Fruit fly (Drosophila melanogaster) whole organism, embryonic: Measurements from ENCODE around the gene CG32845.

Experiments
- CG12071 ChIP-seq: fragments of 200-800 bp; sonication (Bioruptor generic); optimal IDR thresholded peaks from 3 replicates; lab custom pipeline; 2018; ENCODE audit warnings: missing biosample characterization, mild to moderate bottlenecking, missing genetic modification characterization
- CG14441 ChIP-seq: fragments of 200-800 bp; sonication (Bioruptor generic); IDR thresholded peaks from 2 replicates; pipeline ENCODE4 v1.3.6; 2022; ENCODE audit warnings: missing biosample characterization, missing genetic modification characterization
- CG15514 ChIP-seq: fragments of 200-800 bp; sonication (Bioruptor generic); optimal IDR thresholded peaks from 3 replicates; lab custom pipeline; 2017; ENCODE audit warnings: missing biosample characterization, missing genetic modification characterization, mild to moderate bottlenecking, moderate library complexity, missing genetic modification reagents
- CG15601 ChIP-seq: fragments of 200-800 bp; sonication (Bioruptor generic); optimal IDR thresholded peaks from 3 replicates; lab custom pipeline; 2019; ENCODE audit warnings: missing biosample characterization, mild to moderate bottlenecking, missing genetic modification characterization, moderate library complexity
- CG17802 ChIP-seq: fragments of 200-800 bp; sonication (Bioruptor generic); optimal IDR thresholded peaks from 2 replicates; lab custom pipeline; 2018; ENCODE audit warnings: missing biosample characterization, mild to moderate bottlenecking, missing genetic modification characterization, moderate library complexity
- CG17912 ChIP-seq: fragments of 200-800 bp; sonication (Bioruptor generic); optimal IDR thresholded peaks from 2 replicates; lab custom pipeline; 2018; ENCODE audit warnings: missing biosample characterization, mild to moderate bottlenecking, missing genetic modification characterization
- CG3281 ChIP-seq: fragments of 200-800 bp; sonication (Bioruptor generic); optimal IDR thresholded peaks from 3 replicates; lab custom pipeline; 2017; ENCODE audit warnings: missing biosample characterization, mild to moderate bottlenecking, missing genetic modification characterization
- CG3995 ChIP-seq: fragments of 200-800 bp; sonication (Bioruptor generic); optimal IDR thresholded peaks from 3 replicates; lab custom pipeline; 2016; ENCODE audit warnings: missing biosample characterization, missing genetic modification characterization
- CG4328 ChIP-seq: fragments of 200-800 bp; sonication (Bioruptor generic); optimal IDR thresholded peaks from 3 replicates; lab custom pipeline; 2017; ENCODE audit warnings: missing biosample characterization, missing genetic modification reagents, missing genetic modification characterization
- CG4854 ChIP-seq: fragments of 200-800 bp; sonication (Bioruptor generic); optimal IDR thresholded peaks from 2 replicates; lab custom pipeline; 2016; ENCODE audit warnings: missing biosample characterization, missing genetic modification characterization, inconsistent platforms
- CG6254 ChIP-seq: fragments of 200-800 bp; sonication (Bioruptor generic); optimal IDR thresholded peaks from 3 replicates; lab custom pipeline; 2017; ENCODE audit warnings: mild to moderate bottlenecking, missing biosample characterization, missing genetic modification reagents, missing genetic modification characterization
- CG7786 ChIP-seq: fragments of 200-800 bp; sonication (Bioruptor generic); optimal IDR thresholded peaks from 2 replicates; lab custom pipeline; 2016; ENCODE audit warnings: missing biosample characterization, missing genetic modification characterization
- CG7839 ChIP-seq: fragments of 200-800 bp; sonication (Bioruptor generic); optimal IDR thresholded peaks from 3 replicates; lab custom pipeline; 2018; ENCODE audit warnings: missing biosample characterization, mild to moderate bottlenecking, missing genetic modification characterization, moderate library complexity
- CG7987 ChIP-seq: fragments of 200-800 bp; sonication (Bioruptor generic); optimal IDR thresholded peaks from 2 replicates; lab custom pipeline; 2018; ENCODE audit warnings: missing biosample characterization, mild to moderate bottlenecking, missing genetic modification characterization, moderate library complexity
- CG9817 ChIP-seq: fragments of 200-800 bp; sonication (Bioruptor generic); optimal IDR thresholded peaks from 2 replicates; lab custom pipeline; 2018; ENCODE audit warnings: missing biosample characterization, mild to moderate bottlenecking, missing genetic modification characterization, moderate library complexity
- CHES-1-like ChIP-seq: fragments of 200-800 bp; sonication (Bioruptor generic); optimal IDR thresholded peaks from 2 replicates; lab custom pipeline; 2016; ENCODE audit warnings: missing biosample characterization, missing genetic modification characterization
- Deaf1 ChIP-seq: fragments of 200-800 bp; optimal IDR thresholded peaks from 3 replicates; lab custom pipeline; 2019; ENCODE audit warnings: missing biosample characterization, mild to moderate bottlenecking, missing genetic modification characterization, moderate library complexity
- Dll ChIP-seq: fragments of 200-800 bp; sonication (Bioruptor generic); IDR thresholded peaks from 4 replicates; pipeline ENCODE4 v1.3.6; 2022; ENCODE audit warnings: missing biosample characterization, missing genetic modification characterization; ENCODE audit not compliant: partially characterized antibody
- Drgx ChIP-seq: fragments of 200-800 bp; sonication (Bioruptor generic); IDR thresholded peaks from 2 replicates; pipeline ENCODE4 v1.3.6; 2022; ENCODE audit warnings: missing biosample characterization, missing genetic modification characterization
- Elba2 ChIP-seq: fragments of 200-800 bp; sonication (Bioruptor generic); optimal IDR thresholded peaks from 3 replicates; lab custom pipeline; 2016; ENCODE audit warnings: missing biosample characterization, missing genetic modification characterization
- HLH4C ChIP-seq: fragments of 200-800 bp; sonication (Bioruptor generic); IDR thresholded peaks from 3 replicates; pipeline ENCODE4 v1.3.6; 2022; ENCODE audit warnings: missing biosample characterization, missing genetic modification characterization; ENCODE audit not compliant: partially characterized antibody
- Hr78 ChIP-seq, 2 experiments: fragments of 200-800 bp in 1 of 2; fragments of >200 bp in 1 of 2; sonication (Bioruptor generic) in 1 of 2; optimal IDR thresholded peaks; 2 replicates each; lab custom pipeline; 2017 to 2019; ENCODE audit warnings: missing biosample characterization in 2 of 2, missing genetic modification characterization in 2 of 2, mild to moderate bottlenecking in 1 of 2, moderate library complexity in 1 of 2
- Kr ChIP-seq: fragments of 200-800 bp; sonication (Bioruptor generic); optimal IDR thresholded peaks from 2 replicates; lab custom pipeline; 2017; ENCODE audit warnings: missing biosample characterization, mild to moderate bottlenecking, missing genetic modification characterization
- Med ChIP-seq: fragments of 200-800 bp; sonication (Bioruptor generic); peaks from one replicate; lab custom pipeline; 2016; ENCODE audit warnings: missing biosample characterization, missing genetic modification characterization, mild to moderate bottlenecking, inconsistent platforms, moderate library complexity
- Myb ChIP-seq: fragments of 200-800 bp; sonication (Bioruptor generic); optimal IDR thresholded peaks from 2 replicates; lab custom pipeline; 2016; ENCODE audit warnings: missing biosample characterization, missing genetic modification characterization
- NC2β ChIP-seq: fragments of 200-800 bp; sonication (Bioruptor generic); optimal IDR thresholded peaks from 2 replicates; lab custom pipeline; 2016; ENCODE audit warnings: missing biosample characterization, missing genetic modification characterization
- Nf-YC ChIP-seq: fragments of 200-800 bp; optimal IDR thresholded peaks from 3 replicates; lab custom pipeline; 2019; ENCODE audit warnings: missing biosample characterization, mild to moderate bottlenecking, missing genetic modification characterization, moderate library complexity
- Pdp1 ChIP-seq, 2 experiments: fragments of 200-800 bp; sonication (Bioruptor generic); optimal IDR thresholded peaks; 3 replicates each; lab custom pipeline; 2016; ENCODE audit warnings: missing biosample characterization in 2 of 2, missing genetic modification characterization in 2 of 2, mild to moderate bottlenecking in 1 of 2, moderate library complexity in 1 of 2
- Rx ChIP-seq: fragments of 200-800 bp; sonication (Bioruptor generic); IDR thresholded peaks from 2 replicates; pipeline ENCODE4 v1.3.6; 2022; ENCODE audit warnings: missing biosample characterization, missing genetic modification characterization
- Sry-β ChIP-seq: fragments of 200-800 bp; sonication (Bioruptor generic); optimal IDR thresholded peaks from 2 replicates; lab custom pipeline; 2018; ENCODE audit warnings: missing biosample characterization, mild to moderate bottlenecking, missing genetic modification characterization, moderate library complexity
- Trl ChIP-seq, 3 experiments: fragments of >200 bp in 2 of 3; fragments of 200-800 bp in 1 of 3; sonication (Bioruptor generic) in 1 of 3; optimal IDR thresholded peaks; 2 replicates in 1 of 3; 3 replicates in 2 of 3; lab custom pipeline; 2016 to 2017; ENCODE audit warnings: missing biosample characterization in 1 of 3, missing genetic modification characterization in 1 of 3
- Vsx1 ChIP-seq: fragments of 200-800 bp; sonication (Bioruptor generic); optimal IDR thresholded peaks from 2 replicates; lab custom pipeline; 2017; ENCODE audit warnings: missing biosample characterization, mild to moderate bottlenecking, missing genetic modification characterization, missing genetic modification reagents
- Xrp1 ChIP-seq: fragments of 200-800 bp; sonication (Bioruptor generic); IDR thresholded peaks from 2 replicates; pipeline ENCODE4 v1.3.6; 2022; ENCODE audit warnings: missing biosample characterization, missing genetic modification characterization
- bbx ChIP-seq: fragments of 200-800 bp; sonication (Bioruptor generic); IDR thresholded peaks from 2 replicates; pipeline ENCODE4 v1.3.6; 2022; ENCODE audit warnings: missing biosample characterization, missing genetic modification characterization; ENCODE audit not compliant: partially characterized antibody
- chif ChIP-seq, 2 experiments: fragments of 200-800 bp; sonication (Bioruptor generic); optimal IDR thresholded peaks; 3 replicates each; lab custom pipeline; 2016; ENCODE audit warnings: missing biosample characterization in 2 of 2, missing genetic modification characterization in 2 of 2
- chm ChIP-seq: fragments of 200-800 bp; sonication (Bioruptor generic); IDR thresholded peaks from 2 replicates; pipeline ENCODE4 v1.3.6; 2022; ENCODE audit warnings: missing biosample characterization, missing genetic modification characterization
- corto ChIP-seq: fragments of 200-800 bp; sonication (Bioruptor generic); optimal IDR thresholded peaks from 2 replicates; lab custom pipeline; 2016; ENCODE audit warnings: missing biosample characterization, mild to moderate bottlenecking, missing genetic modification characterization, moderate library complexity
- disco-r ChIP-seq: fragments of 200-800 bp; sonication (Bioruptor generic); optimal IDR thresholded peaks from 2 replicates; lab custom pipeline; 2016; ENCODE audit warnings: missing biosample characterization, missing genetic modification characterization
- ham ChIP-seq: fragments of 200-800 bp; sonication (Bioruptor generic); IDR thresholded peaks from 2 replicates; pipeline ENCODE4 v1.3.6; 2022; ENCODE audit warnings: missing biosample characterization, missing genetic modification characterization
- insv ChIP-seq, 2 experiments: fragments of 200-800 bp; sonication (Bioruptor generic); optimal IDR thresholded peaks; 3 replicates each; lab custom pipeline; 2016 to 2018; ENCODE audit warnings: missing biosample characterization in 2 of 2, missing genetic modification characterization in 2 of 2
- ken ChIP-seq: fragments of 200-800 bp; sonication (Bioruptor generic); IDR thresholded peaks from 3 replicates; pipeline ENCODE4 v1.3.6; 2022; ENCODE audit warnings: missing biosample characterization, missing genetic modification characterization
- phol ChIP-seq: fragments of 200-800 bp; sonication (Bioruptor generic); optimal IDR thresholded peaks from 3 replicates; lab custom pipeline; 2018; ENCODE audit warnings: missing biosample characterization, mild to moderate bottlenecking, missing genetic modification characterization, moderate library complexity
- pros ChIP-seq: fragments of 200-800 bp; sonication (Bioruptor generic); optimal IDR thresholded peaks from 3 replicates; lab custom pipeline; 2019; ENCODE audit warnings: missing biosample characterization, mild to moderate bottlenecking, missing genetic modification characterization, moderate library complexity
- sd ChIP-seq: fragments of 200-800 bp; sonication (Bioruptor generic); optimal IDR thresholded peaks from 3 replicates; lab custom pipeline; 2018; ENCODE audit warnings: missing biosample characterization, mild to moderate bottlenecking, missing genetic modification characterization, moderate library complexity
- shn ChIP-seq: fragments of 200-800 bp; sonication (Bioruptor generic); optimal IDR thresholded peaks from 3 replicates; lab custom pipeline; 2016; ENCODE audit warnings: missing biosample characterization, missing genetic modification characterization
- tio ChIP-seq: fragments of 200-800 bp; sonication (Bioruptor generic); optimal IDR thresholded peaks from 2 replicates; lab custom pipeline; 2017; ENCODE audit warnings: missing biosample characterization, missing genetic modification characterization, inconsistent platforms
- ttk ChIP-seq: fragments of 200-800 bp; sonication (Bioruptor generic); IDR thresholded peaks from 2 replicates; pipeline ENCODE4 v2.1.2; 2022; ENCODE audit warnings: missing biosample characterization, missing genetic modification characterization
- tup ChIP-seq: fragments of 200-800 bp; sonication (Bioruptor generic); optimal IDR thresholded peaks from 2 replicates; lab custom pipeline; 2016; ENCODE audit warnings: missing biosample characterization, mild to moderate bottlenecking, missing genetic modification characterization, moderate library complexity

The CG32845 gene

DNA sequence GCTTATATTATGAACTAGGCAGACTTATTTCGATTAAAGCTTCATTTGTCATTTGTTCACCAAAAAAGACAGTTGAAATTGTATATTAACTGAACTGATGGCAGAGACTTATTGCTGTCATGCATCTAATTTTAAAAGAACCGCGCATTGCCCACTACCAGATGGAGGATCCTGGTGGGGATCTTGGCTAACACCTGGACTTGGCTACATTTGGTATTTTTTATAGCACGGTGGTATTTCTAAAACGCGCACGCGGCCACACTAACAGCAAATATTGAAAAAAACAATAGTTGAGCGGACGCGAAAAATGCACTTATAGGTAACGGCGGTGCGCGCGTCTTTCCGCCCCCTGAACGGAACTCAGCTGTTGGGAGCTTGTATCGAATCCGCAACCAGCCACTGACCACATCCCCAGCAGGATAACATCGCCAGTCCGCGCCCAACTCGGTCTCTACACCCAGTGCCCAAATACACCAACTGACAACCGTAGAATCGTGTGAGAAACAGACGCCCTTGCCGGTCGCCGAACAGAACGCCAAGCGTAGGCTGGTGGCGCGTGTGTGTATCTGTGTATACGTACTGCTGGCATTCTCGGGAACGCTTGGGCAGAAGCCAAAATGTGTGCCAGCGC is 19.1 kb upstream of the CG32845 start (continued):
- no peak for TF ChIP-seq CG17912
- TF ChIP-seq Nf-YC (tag; lab: Kevin White, UChicago), result peak; percentile 11
- TF ChIP-seq CHES-1-like (GFP tag; lab: Kevin White, UChicago), result peak; percentile 77
- no peak for TF ChIP-seq tio (GFP tag; lab: Kevin White, UChicago)
- peak; percentile 6 for TF ChIP-seq shn
- peak; percentile 80 for TF ChIP-seq CG4854 (GFP tag; lab: Kevin White, UChicago)
- no peak for TF ChIP-seq Trl (optimal IDR thresholded peaks at IDR 0.05; lab: Kevin White, UChicago)
- TF ChIP-seq Trl (GFP tag; optimal IDR thresholded peaks at IDR 0.05; lab: Kevin White, UChicago), result no peak
- TF ChIP-seq CG17802 (tag; lab: Kevin White, UChicago), result peak; percentile 2
- TF ChIP-seq CG3995 (GFP tag; lab: Kevin White, UChicago), result no peak
- TF ChIP-seq insv (GFP tag; optimal IDR thresholded peaks at IDR 0.05; lab: Kevin White, UChicago), result peak in 1 of 2 experiments; percentile 49
- no peak for TF ChIP-seq CG12071
- TF ChIP-seq NC2β, result peak; percentile 4
- no peak for TF ChIP-seq Sry-β (GFP tag; lab: Kevin White, UChicago)
- TF ChIP-seq chm, result peak; percentile 64; the same call in 1 of the 2 replicates
- peak; percentile 11 for TF ChIP-seq CG7839 (tag; lab: Kevin White, UChicago)
- peak; percentile 38 for TF ChIP-seq CG7987 (GFP tag; lab: Kevin White, UChicago)
- TF ChIP-seq Elba2 (GFP tag; lab: Kevin White, UChicago), result peak; percentile 59
- 0 out of 3 replicates have a peak, but pooled peaks have one; percentile 7 for TF ChIP-seq HLH4C (GFP tag; lab: Robert Waterston, UW)
- peak; percentile 28 for TF ChIP-seq CG6254
- TF ChIP-seq phol (tag; lab: Kevin White, UChicago), result peak; percentile 51
- peak; percentile 74 for TF ChIP-seq CG15514 (GFP tag; lab: Kevin White, UChicago)
- TF ChIP-seq CG15601 (tag; lab: Kevin White, UChicago), result peak; percentile 29
- peak; percentile 18 for TF ChIP-seq CG7786 (GFP tag; lab: Kevin White, UChicago)
- no peak for TF ChIP-seq Drgx (GFP tag; lab: Robert Waterston, UW)
- TF ChIP-seq CG3281 (GFP tag; lab: Kevin White, UChicago), result peak; percentile 39

DNA sequence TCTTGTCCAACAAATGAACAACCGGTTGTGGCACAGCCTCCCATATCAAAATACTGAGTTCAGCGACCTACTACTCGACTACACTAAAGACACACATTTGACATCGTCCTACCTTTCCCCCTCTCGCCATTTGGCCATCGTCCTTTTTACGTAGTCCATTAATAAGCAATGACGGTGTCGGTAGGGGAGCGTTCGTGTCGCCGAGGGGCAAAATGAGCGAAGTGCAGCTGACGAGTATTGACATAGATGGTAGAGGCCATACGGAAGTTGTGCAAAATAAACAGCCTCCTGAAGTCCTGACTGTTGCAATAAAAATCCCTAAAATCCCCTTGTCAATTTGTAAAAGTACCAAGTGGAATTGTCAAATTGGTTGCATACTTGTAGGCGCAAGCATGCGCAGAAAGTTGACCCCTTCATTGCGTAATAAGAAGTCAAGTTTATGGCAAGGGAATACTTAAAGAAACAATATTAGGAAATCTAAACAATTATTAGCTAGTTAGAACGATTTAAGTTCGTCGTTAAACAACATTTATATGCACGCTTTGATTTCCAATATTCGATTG is 18.5 kb upstream of the CG32845 start:
- TF ChIP-seq pros (GFP tag; lab: Kevin White, UChicago), result peak; percentile 0
- TF ChIP-seq bbx (GFP tag; lab: Robert Waterston, UW), result 0 out of 2 replicates have a peak, but pooled peaks have one; percentile 16
- peak; percentile 49 for TF ChIP-seq Med (GFP tag; lab: Kevin White, UChicago)
- no peak for TF ChIP-seq chif (GFP tag; optimal IDR thresholded peaks at IDR 0.05; lab: Kevin White, UChicago)
- no peak for TF ChIP-seq sd (tag; lab: Kevin White, UChicago)
- TF ChIP-seq ttk (GFP tag; lab: Robert Waterston, UW), result no peak
- peak in 1 of 2 experiments; percentile 100 for TF ChIP-seq Hr78 (GFP tag; optimal IDR thresholded peaks at IDR 0.05; lab: Kevin White, UChicago)
- no peak for TF ChIP-seq CG9817 (tag; lab: Kevin White, UChicago)
- TF ChIP-seq CG14441 (GFP tag; lab: Robert Waterston, UW), result no peak
- 0 out of 3 replicates have a peak, but pooled peaks have one; percentile 41 for TF ChIP-seq ken (GFP tag; lab: Robert Waterston, UW)
- no peak for TF ChIP-seq tup (GFP tag; lab: Kevin White, UChicago)
- TF ChIP-seq Rx (GFP tag; lab: Robert Waterston, UW), result no peak
- peak; percentile 41 for TF ChIP-seq Kr
- TF ChIP-seq ham (GFP tag; lab: Robert Waterston, UW), result no peak
- no peak for TF ChIP-seq disco-r (GFP tag; lab: Kevin White, UChicago)
- no peak for TF ChIP-seq Xrp1 (GFP tag; lab: Robert Waterston, UW)
- no peak for TF ChIP-seq Dll
- no peak for TF ChIP-seq Vsx1 (GFP tag; lab: Kevin White, UChicago)
- TF ChIP-seq corto (GFP tag; lab: Kevin White, UChicago), result no peak
- TF ChIP-seq CG4328, result no peak
- peak in 1 of 2 experiments; percentile 100 for TF ChIP-seq Pdp1 (GFP tag; optimal IDR thresholded peaks at IDR 0.05; lab: Kevin White, UChicago)
- TF ChIP-seq Deaf1 (tag; lab: Kevin White, UChicago), result peak; percentile 53
- no peak for TF ChIP-seq Myb (GFP tag; lab: Kevin White, UChicago)
